Worm (Caenorhabditis elegans): ENCODE data around the gene acbp-4.

The acbp-4 gene

DNA sequence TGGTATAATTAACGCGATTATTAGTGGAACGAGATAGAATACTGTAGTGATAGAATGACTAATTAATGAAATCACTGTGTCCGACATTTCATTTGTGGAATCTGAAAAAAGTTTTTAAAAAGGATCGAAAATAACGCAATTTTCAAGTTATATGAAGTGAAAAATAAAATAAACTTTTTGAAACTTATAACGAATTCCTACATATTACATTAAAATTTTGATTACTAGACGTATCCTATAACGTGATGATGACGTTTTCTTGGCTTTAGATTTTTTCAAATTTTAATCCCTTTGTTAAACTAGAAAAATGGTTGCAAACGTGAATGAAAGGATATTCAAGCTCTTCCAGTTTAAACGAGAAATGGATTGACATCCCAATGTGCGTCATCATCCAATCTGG is 18.4 kb downstream of the acbp-4 start, which contains the start of gene algn-11:
Gene algn-11, minus strand, starts transcription at position 101 of the 400 bp plus-strand sequence.
- TF ChIP-seq ceh-16 (tag; optimal IDR thresholded peaks at IDR 0.05): no peak
- TF ChIP-seq nhr-237 (tag; optimal IDR thresholded peaks at IDR 0.05): no peak
- TF ChIP-seq lin-13 (GFP tag; optimal IDR thresholded peaks at IDR 0.05): no peak
- TF ChIP-seq nhr-129 (tag; optimal IDR thresholded peaks at IDR 0.05): no peak
- no peak for TF ChIP-seq ama-1 (optimal IDR thresholded peaks at IDR 0.05)
- TF ChIP-seq lin-11 (tag; optimal IDR thresholded peaks at IDR 0.05): no peak
- TF ChIP-seq R02D3.7 (tag; optimal IDR thresholded peaks at IDR 0.05): no peak
- TF ChIP-seq elt-3 (tag; optimal IDR thresholded peaks at IDR 0.05): no peak
- TF ChIP-seq lsy-2 (tag; optimal IDR thresholded peaks at IDR 0.05): no peak
- TF ChIP-seq ztf-1 (GFP tag; conservative IDR thresholded peaks at IDR 0.05): no peak
- no peak for TF ChIP-seq lin-39 (tag; optimal IDR thresholded peaks at IDR 0.05)

DNA sequence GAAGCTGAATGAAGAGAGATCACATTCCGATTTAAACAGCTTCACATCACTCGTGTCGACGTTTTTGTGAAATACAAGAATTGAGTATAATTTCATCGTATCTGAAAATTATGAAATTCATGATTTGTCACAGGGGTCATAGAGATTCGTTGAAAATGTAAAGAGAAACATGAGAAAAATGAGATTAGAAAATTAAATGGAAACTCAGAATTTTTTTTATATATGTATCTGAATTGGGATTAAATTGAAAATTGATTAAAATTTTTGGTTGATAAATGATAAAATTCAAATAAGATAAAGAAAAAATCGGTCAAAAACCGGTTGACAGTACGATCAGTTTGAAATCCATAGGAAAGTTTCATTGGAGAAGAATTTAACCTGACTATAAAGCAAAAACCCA is 21.4 kb downstream of the acbp-4 start, which contains the start of gene ykt-6:
Gene ykt-6, minus strand, starts transcription at position 101 of the 400 bp plus-strand sequence.
- TF ChIP-seq crh-2 (tag; optimal IDR thresholded peaks at IDR 0.05) (no peak), elt-1 (tag; optimal IDR thresholded peaks at IDR 0.05) (no peak), unc-62 (GFP tag; optimal IDR thresholded peaks at IDR 0.05) (no peak), gmeb-1 (tag; optimal IDR thresholded peaks at IDR 0.05) (no peak), ztf-4 (tag; optimal IDR thresholded peaks at IDR 0.05) (no peak), elt-3 (tag; optimal IDR thresholded peaks at IDR 0.05) (no peak), mbf-1 (tag; optimal IDR thresholded peaks at IDR 0.05) (no peak), ama-1 (optimal IDR thresholded peaks at IDR 0.05) (no peak), unc-55 (GFP tag; optimal IDR thresholded peaks at IDR 0.05) (no peak), lsy-2 (tag; optimal IDR thresholded peaks at IDR 0.05) (no peak), nhr-6 (tag; optimal IDR thresholded peaks at IDR 0.05) (no peak), nhr-11 (tag; optimal IDR thresholded peaks at IDR 0.05) (no peak), snpc-4 (tag; optimal IDR thresholded peaks at IDR 0.05) (no peak), dmd-4 (tag; optimal IDR thresholded peaks at IDR 0.05) (no peak), egl-27 (tag; optimal IDR thresholded peaks at IDR 0.05) (no peak), lin-11 (tag; optimal IDR thresholded peaks at IDR 0.05) (no peak), Y55F3AM.14 (GFP tag; optimal IDR thresholded peaks at IDR 0.05) (no peak), nhr-25 (tag; optimal IDR thresholded peaks at IDR 0.05) (no peak), blmp-1 (tag; optimal IDR thresholded peaks at IDR 0.05; ENCODE audit: insufficient read depth) (no peak), lin-13 (GFP tag; optimal IDR thresholded peaks at IDR 0.05) (no peak)

DNA sequence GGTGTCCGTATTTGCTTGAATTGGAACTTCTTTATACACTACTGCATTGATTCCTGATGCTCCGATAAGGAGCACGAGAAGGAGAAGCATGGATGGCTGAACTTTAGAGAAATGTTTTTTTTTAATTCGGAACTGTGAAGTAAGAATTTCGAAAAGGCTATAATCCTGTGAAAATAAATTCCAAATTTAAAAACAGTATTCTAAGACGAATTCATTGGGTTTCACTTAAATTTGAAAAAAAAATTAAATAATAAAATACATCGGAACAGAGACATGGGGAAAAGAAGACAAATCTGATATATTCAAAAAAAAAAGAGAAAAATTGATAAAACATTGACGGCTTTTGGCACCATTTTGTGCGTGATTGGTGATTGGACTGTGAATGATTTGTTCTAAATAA is 23.1 kb downstream of the acbp-4 start, which contains the start of gene pho-5:
Gene pho-5, minus strand, starts transcription at position 101 of the 400 bp plus-strand sequence.
- TF ChIP-seq unc-55 (GFP tag; optimal IDR thresholded peaks at IDR 0.05) (no peak), elt-3 (tag; optimal IDR thresholded peaks at IDR 0.05) (no peak), F13H6.1 (tag; optimal IDR thresholded peaks at IDR 0.05) (no peak), sem-4 (tag; optimal IDR thresholded peaks at IDR 0.05) (no peak)

DNA sequence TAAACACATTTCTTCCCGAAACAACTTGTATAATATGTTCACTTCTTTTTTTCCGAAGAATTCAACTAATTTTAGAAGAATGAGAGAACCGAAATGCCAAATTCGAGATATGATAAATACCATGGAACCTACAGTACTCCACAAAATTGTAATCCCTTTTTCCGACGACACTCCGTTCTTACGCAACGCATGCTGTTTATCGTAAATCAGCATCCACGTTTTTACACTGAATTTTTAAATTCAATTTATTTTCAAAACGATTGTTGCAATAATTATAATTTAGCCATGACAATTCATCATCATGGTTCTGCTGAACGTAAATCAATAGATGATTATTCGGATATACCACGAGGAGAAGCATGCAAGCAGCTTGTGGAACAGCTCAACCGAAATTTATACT is 27.7 kb downstream of the acbp-4 start, which contains the start of gene B0361.3:
Gene B0361.3, plus strand, starts transcription at position 284 of the 400 bp plus-strand sequence.
- TF ChIP-seq aly-2 (tag; optimal IDR thresholded peaks at IDR 0.05) (no peak), unc-55 (GFP tag; optimal IDR thresholded peaks at IDR 0.05) (peak; percentile 4), crh-2 (tag; optimal IDR thresholded peaks at IDR 0.05) (peak; percentile 51), R02D3.7 (tag; optimal IDR thresholded peaks at IDR 0.05) (no peak), lsy-2 (tag; optimal IDR thresholded peaks at IDR 0.05) (peak in 1 of 2 experiments; percentile 68), ztf-1 (GFP tag; conservative IDR thresholded peaks at IDR 0.05) (no peak), sma-3 (GFP tag; optimal IDR thresholded peaks at IDR 0.05) (no peak), nhr-25 (tag; optimal IDR thresholded peaks at IDR 0.05) (no peak)

DNA sequence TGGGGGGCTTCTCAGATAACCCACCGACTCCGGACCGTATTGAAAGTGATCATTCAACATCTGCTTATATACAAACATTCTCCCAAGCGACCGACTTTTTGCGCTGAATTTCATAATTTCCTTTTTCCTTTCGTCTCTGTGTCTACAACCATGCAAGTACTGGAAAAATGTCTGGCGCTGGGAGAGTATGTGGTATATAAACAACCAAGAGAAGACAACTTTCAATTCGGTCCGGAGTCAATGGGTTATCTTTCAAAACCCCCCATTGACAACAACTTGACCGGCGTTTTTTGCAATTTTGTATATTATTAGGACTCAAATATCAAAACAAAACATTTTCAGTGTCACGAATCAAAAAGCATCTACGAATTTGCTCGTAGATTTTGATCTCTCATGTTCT is 30.4 kb downstream of the acbp-4 start:
- TF ChIP-seq sma-9 (GFP tag; optimal IDR thresholded peaks at IDR 0.05): peak; percentile 75
- no peak for TF ChIP-seq sma-9 (tag; optimal IDR thresholded peaks at IDR 0.05)
- TF ChIP-seq skn-1 (tag; optimal IDR thresholded peaks at IDR 0.05): no peak
- TF ChIP-seq nhr-11 (tag; optimal IDR thresholded peaks at IDR 0.05): no peak
- TF ChIP-seq nhr-129 (tag; optimal IDR thresholded peaks at IDR 0.05): peak; percentile 83
- TF ChIP-seq fos-1 (tag; optimal IDR thresholded peaks at IDR 0.05): peak; percentile 43
- TF ChIP-seq ZK546.5 (tag; optimal IDR thresholded peaks at IDR 0.05): no peak
- no peak for TF ChIP-seq nhr-23 (tag; optimal IDR thresholded peaks at IDR 0.05)
- TF ChIP-seq aly-2 (tag; optimal IDR thresholded peaks at IDR 0.05): no peak
- TF ChIP-seq ztf-11 (tag; optimal IDR thresholded peaks at IDR 0.05): no peak
- TF ChIP-seq F13H6.1 (tag; optimal IDR thresholded peaks at IDR 0.05): no peak
- TF ChIP-seq dmd-4 (tag; optimal IDR thresholded peaks at IDR 0.05): peak; percentile 44
- peak; percentile 16 for TF ChIP-seq nhr-6 (tag; optimal IDR thresholded peaks at IDR 0.05)
- TF ChIP-seq unc-62 (GFP tag; optimal IDR thresholded peaks at IDR 0.05): no peak
- peak; percentile 39 for TF ChIP-seq unc-55 (GFP tag; optimal IDR thresholded peaks at IDR 0.05)
- TF ChIP-seq ztf-1 (GFP tag; conservative IDR thresholded peaks at IDR 0.05): no peak
- peak; percentile 67 to 69 for TF ChIP-seq lsy-2 (tag; optimal IDR thresholded peaks at IDR 0.05)
- peak; percentile 39 for TF ChIP-seq C34F6.9 (tag; optimal IDR thresholded peaks at IDR 0.05)
- TF ChIP-seq gmeb-1 (tag; optimal IDR thresholded peaks at IDR 0.05): peak; percentile 88
- peak; percentile 43 for TF ChIP-seq lin-11 (tag; optimal IDR thresholded peaks at IDR 0.05)
- TF ChIP-seq sma-3 (GFP tag; optimal IDR thresholded peaks at IDR 0.05): peak; percentile 34
- peak; percentile 35 for TF ChIP-seq nhr-77 (tag; optimal IDR thresholded peaks at IDR 0.05)
- TF ChIP-seq crh-2 (tag; optimal IDR thresholded peaks at IDR 0.05): peak; percentile 76
- TF ChIP-seq nhr-21 (tag; optimal IDR thresholded peaks at IDR 0.05): peak; percentile 35
- no peak for TF ChIP-seq blmp-1 (tag; optimal IDR thresholded peaks at IDR 0.05; ENCODE audit: insufficient read depth)
- TF ChIP-seq snpc-4 (tag; optimal IDR thresholded peaks at IDR 0.05): peak; percentile 99

All from whole organism, L2 larva.